Fruit fly (Drosophila melanogaster): ENCODE measurements around the gene CG34433.

CG34433 gene

DNA sequence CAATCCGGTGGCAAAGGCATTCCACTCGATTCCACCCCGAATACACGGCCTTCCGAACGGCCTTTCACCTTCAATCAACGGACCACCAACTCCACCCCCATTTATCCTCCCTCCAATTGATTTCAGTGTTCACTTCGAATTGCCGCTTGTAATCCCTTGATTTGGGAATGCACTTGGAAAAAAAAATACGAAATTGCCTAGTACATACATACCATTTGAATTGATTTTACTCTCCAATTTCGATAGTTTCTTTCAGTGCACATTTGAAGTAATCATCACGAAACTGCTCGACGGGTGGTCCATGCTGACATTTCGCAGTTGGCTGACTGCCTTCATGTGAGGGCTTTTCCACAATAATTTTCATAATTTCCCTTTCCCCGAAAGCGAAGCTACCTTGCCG, 49.4 kb downstream of the CG34433 start (continued):
- TF ChIP-seq pho (GFP tag; optimal IDR thresholded peaks at IDR 0.05) (no peak), dysf (GFP tag; IDR thresholded peaks at IDR 0.05) (no peak), unpg (GFP tag; optimal IDR thresholded peaks at IDR 0.05) (peak; percentile 26), CG7372 (GFP tag; IDR thresholded peaks at IDR 0.05) (no peak), cas (GFP tag; IDR thresholded peaks at IDR 0.05) (no peak), Optix (GFP tag; IDR thresholded peaks at IDR 0.05) (no peak), mirr (GFP tag; optimal IDR thresholded peaks at IDR 0.05) (no peak), Hsf (GFP tag; optimal IDR thresholded peaks at IDR 0.05) (no peak), grn (GFP tag; optimal IDR thresholded peaks at IDR 0.05) (no peak), CG17912 (GFP tag; optimal IDR thresholded peaks at IDR 0.05) (no peak), Bdp1 (GFP tag; optimal IDR thresholded peaks at IDR 0.05) (no peak), Aef1 (GFP tag; IDR thresholded peaks at IDR 0.05) (no peak), Atf-2 (GFP tag; optimal IDR thresholded peaks at IDR 0.05) (no peak), ap (GFP tag; IDR thresholded peaks at IDR 0.05) (no peak), hth (optimal IDR thresholded peaks at IDR 0.05) (no peak), eyg (GFP tag; optimal IDR thresholded peaks at IDR 0.05) (no peak), Gug (GFP tag; IDR thresholded peaks at IDR 0.05) (no peak), Trl (optimal IDR thresholded peaks at IDR 0.05) (no peak), Trl (GFP tag; optimal IDR thresholded peaks at IDR 0.05) (no peak), fd3F (GFP tag; optimal IDR thresholded peaks at IDR 0.05) (no peak), CG9215 (GFP tag; IDR thresholded peaks at IDR 0.05) (no peak), CG11093 (GFP tag; IDR thresholded peaks at IDR 0.05) (no peak), CG12659 (GFP tag; optimal IDR thresholded peaks at IDR 0.05) (no peak), CG4360 (GFP tag; IDR thresholded peaks at IDR 0.05) (no peak), nerfin-1 (tag; optimal IDR thresholded peaks at IDR 0.05) (peak; percentile 65), CG13287 (GFP tag; IDR thresholded peaks at IDR 0.05; ENCODE audit: partially characterized antibody) (no peak), CG4707 (GFP tag; optimal IDR thresholded peaks at IDR 0.05) (no peak), Antp (GFP tag; optimal IDR thresholded peaks at IDR 0.05) (peak; percentile 21), CG2889 (GFP tag; IDR thresholded peaks at IDR 0.05) (no peak), chinmo (GFP tag; IDR thresholded peaks at IDR 0.05; ENCODE audit: partially characterized antibody) (no peak), CG3065 (GFP tag; optimal IDR thresholded peaks at IDR 0.05) (no peak), CG30020 (tag; optimal IDR thresholded peaks at IDR 0.05) (no peak), pita (GFP tag; optimal IDR thresholded peaks at IDR 0.05) (no peak), Dad (GFP tag; optimal IDR thresholded peaks at IDR 0.05) (no peak), vfl (GFP tag; optimal IDR thresholded peaks at IDR 0.05) (no peak), ranshi (GFP tag; IDR thresholded peaks at IDR 0.05) (no peak), CG34376 (GFP tag; optimal IDR thresholded peaks at IDR 0.05) (no peak), kni (GFP tag; optimal IDR thresholded peaks at IDR 0.05) (peak; percentile 25), pum (GFP tag; optimal IDR thresholded peaks at IDR 0.05) (no peak), gsb (GFP tag; IDR thresholded peaks at IDR 0.05) (no peak), CG17328 (GFP tag; IDR thresholded peaks at IDR 0.05) (0 out of 2 replicates have a peak, but pooled peaks have one; percentile 9), zen (tag; optimal IDR thresholded peaks at IDR 0.05) (no peak), gsb-n (tag; optimal IDR thresholded peaks at IDR 0.05) (peak; percentile 10), Dbx (GFP tag; IDR thresholded peaks at IDR 0.05) (no peak), fu2 (GFP tag; optimal IDR thresholded peaks at IDR 0.05) (no peak), CG10462 (GFP tag; optimal IDR thresholded peaks at IDR 0.05) (no peak), sens-2 (GFP tag; IDR thresholded peaks at IDR 0.05) (no peak), pros (GFP tag; optimal IDR thresholded peaks at IDR 0.05) (peak; percentile 70), CG17359 (tag; optimal IDR thresholded peaks at IDR 0.05) (no peak), row (GFP tag; IDR thresholded peaks at IDR 0.05) (peak; percentile 52; the same call in 2 of the 3 replicates), CG7556 (GFP tag; optimal IDR thresholded peaks at IDR 0.05) (no peak), CG18262 (tag; optimal IDR thresholded peaks at IDR 0.05) (peak; percentile 3), CG5180 (GFP tag; optimal IDR thresholded peaks at IDR 0.05) (no peak), psq (GFP tag; optimal IDR thresholded peaks at IDR 0.05) (no peak)
